Worm (Caenorhabditis elegans) whole organism, L4/young adult: ENCODE data around the gene pcca-1.

Source experiments
- dao-5 ChIP-seq: sonication (generic microtip); optimal IDR thresholded peaks from 2 replicates; lab custom pipeline; 2016; ENCODE audit warnings: missing genotype, missing genetic modification characterization, moderate library complexity, missing compliant biosample characterization
- him-1 ChIP-seq: sonication (generic microtip); optimal IDR thresholded peaks from 2 replicates; lab custom pipeline; 2016; ENCODE audit warnings: missing genotype, missing genetic modification reagents, missing genetic modification characterization, missing compliant biosample characterization

ce11 chrX:7640811-7641210, 20.0 kb downstream of the pcca-1 start:
- TF ChIP-seq dao-5 (tag; lab: Kevin White, UChicago) (no peak), him-1 (tag; lab: Kevin White, UChicago) (no peak)
